Worm (Caenorhabditis elegans) whole organism, L2 larva: Measurements from ENCODE around the gene ntc-1.
A peak's percentile ranks its signal among the peaks of the same experiment; 100 is the strongest.

Experiments
- C34F6.9 ChIP-seq: fragments of 150-350 bp; optimal IDR thresholded peaks from 2 replicates; lab custom pipeline; 2014; ENCODE audit warnings: missing biosample characterization, missing genetic modification characterization
- F13H6.1 ChIP-seq: sonication (generic microtip); optimal IDR thresholded peaks from 2 replicates; lab custom pipeline; 2016; ENCODE audit warnings: missing genetic modification characterization, missing compliant biosample characterization
- R02D3.7 ChIP-seq: fragments of 150-350 bp; optimal IDR thresholded peaks from 2 replicates; lab custom pipeline; 2014; ENCODE audit warnings: missing biosample characterization, missing genetic modification characterization
- Y55F3AM.14 ChIP-seq: fragments of 200-800 bp; sonication (Bioruptor generic); optimal IDR thresholded peaks from 2 replicates; lab custom pipeline; 2018; ENCODE audit warnings: mild to moderate bottlenecking, missing genetic modification characterization, missing compliant biosample characterization
- ZK546.5 ChIP-seq: sonication (generic microtip); optimal IDR thresholded peaks from 2 replicates; lab custom pipeline; 2017; ENCODE audit warnings: missing biosample characterization, missing genetic modification characterization
- alr-1 ChIP-seq: fragments of 150-350 bp; optimal IDR thresholded peaks from 2 replicates; lab custom pipeline; 2014; ENCODE audit warnings: missing biosample characterization, missing genetic modification characterization
- aly-2 ChIP-seq: fragments of 150-350 bp; optimal IDR thresholded peaks from 2 replicates; lab custom pipeline; 2014; ENCODE audit warnings: missing biosample characterization, missing genetic modification characterization
- ama-1 ChIP-seq: fragments of 150-350 bp; optimal IDR thresholded peaks from 2 replicates; lab custom pipeline; 2018; ENCODE audit warnings: inconsistent platforms
- blmp-1 ChIP-seq: sonication (generic microtip); optimal IDR thresholded peaks from 2 replicates; lab custom pipeline; 2017; ENCODE audit warnings: missing genetic modification characterization, mild to moderate bottlenecking, missing compliant biosample characterization, antibody characterized with exemption, moderate library complexity; ENCODE audit not compliant: insufficient read depth
- ceh-16 ChIP-seq: fragments of 150-350 bp; optimal IDR thresholded peaks from 2 replicates; lab custom pipeline; 2014; ENCODE audit warnings: missing biosample characterization, missing genetic modification characterization
- crh-2 ChIP-seq: sonication (generic microtip); optimal IDR thresholded peaks from 2 replicates; lab custom pipeline; 2017; ENCODE audit warnings: missing biosample characterization, missing genetic modification characterization
- egl-27 ChIP-seq: sonication (generic microtip); optimal IDR thresholded peaks from 3 replicates; lab custom pipeline; 2017; ENCODE audit warnings: missing biosample characterization, missing genetic modification reagents, missing genetic modification characterization
- elt-3 ChIP-seq: sonication (generic microtip); optimal IDR thresholded peaks from 2 replicates; lab custom pipeline; 2017; ENCODE audit warnings: missing biosample characterization, missing genetic modification characterization
- fos-1 ChIP-seq: fragments of 150-350 bp; optimal IDR thresholded peaks from 2 replicates; lab custom pipeline; 2014; ENCODE audit warnings: missing biosample characterization, missing genetic modification characterization
- gmeb-1 ChIP-seq: fragments of 150-350 bp; optimal IDR thresholded peaks from 2 replicates; lab custom pipeline; 2014; ENCODE audit warnings: missing biosample characterization, missing genetic modification characterization
- lin-13 ChIP-seq: fragments of 150-350 bp; optimal IDR thresholded peaks from 2 replicates; lab custom pipeline; 2014; ENCODE audit warnings: missing biosample characterization, missing genetic modification reagents, missing genetic modification characterization
- lsy-2 ChIP-seq, 2 experiments: fragments of 150-350 bp in 1 of 2; sonication (generic microtip) in 1 of 2; optimal IDR thresholded peaks; 2 replicates each; lab custom pipeline; 2014 to 2017; ENCODE audit warnings: missing biosample characterization in 2 of 2, missing genetic modification characterization in 2 of 2
- mab-5 ChIP-seq: fragments of 150-350 bp; optimal IDR thresholded peaks from 2 replicates; lab custom pipeline; 2014; ENCODE audit warnings: missing biosample characterization, missing genetic modification characterization
- nhr-10 ChIP-seq: sonication (generic microtip); optimal IDR thresholded peaks from 2 replicates; lab custom pipeline; 2017; ENCODE audit warnings: missing biosample characterization, missing genetic modification characterization
- nhr-12 ChIP-seq: fragments of 150-350 bp; optimal IDR thresholded peaks from 2 replicates; lab custom pipeline; 2014; ENCODE audit warnings: missing biosample characterization, missing genetic modification characterization
- nhr-129 ChIP-seq: fragments of 150-350 bp; optimal IDR thresholded peaks from 2 replicates; lab custom pipeline; 2014; ENCODE audit warnings: missing biosample characterization, missing genetic modification characterization
- nhr-21 ChIP-seq: fragments of 150-350 bp; optimal IDR thresholded peaks from 2 replicates; lab custom pipeline; 2014; ENCODE audit warnings: missing biosample characterization, missing genetic modification characterization
- nhr-23 ChIP-seq: fragments of 150-350 bp; optimal IDR thresholded peaks from 2 replicates; lab custom pipeline; 2014; ENCODE audit warnings: missing biosample characterization, missing genetic modification reagents, missing genetic modification characterization
- nhr-237 ChIP-seq: fragments of 150-350 bp; optimal IDR thresholded peaks from 2 replicates; lab custom pipeline; 2014; ENCODE audit warnings: missing biosample characterization, missing genetic modification characterization
- nhr-25 ChIP-seq: fragments of 150-350 bp; sonication (generic microtip); optimal IDR thresholded peaks from 3 replicates; lab custom pipeline; 2014; ENCODE audit warnings: missing biosample characterization, missing genetic modification characterization
- nhr-6 ChIP-seq: fragments of 150-350 bp; optimal IDR thresholded peaks from 2 replicates; lab custom pipeline; 2014; ENCODE audit warnings: missing biosample characterization, missing genetic modification characterization
- peb-1 ChIP-seq: fragments of 150-350 bp; optimal IDR thresholded peaks from 2 replicates; lab custom pipeline; 2014; ENCODE audit warnings: missing biosample characterization, missing genetic modification characterization
- skn-1 ChIP-seq: sonication (generic microtip); optimal IDR thresholded peaks from 2 replicates; lab custom pipeline; 2017; ENCODE audit warnings: missing biosample characterization, missing genetic modification characterization
- sma-3 ChIP-seq: sonication (generic microtip); optimal IDR thresholded peaks from 2 replicates; lab custom pipeline; 2016; ENCODE audit warnings: missing genetic modification reagents, missing genetic modification characterization, missing compliant biosample characterization
- sma-9 ChIP-seq, 2 experiments: fragments of 150-350 bp in 1 of 2; sonication (generic microtip) in 1 of 2; optimal IDR thresholded peaks; 2 replicates each; lab custom pipeline; 2014 to 2016; ENCODE audit warnings: missing genetic modification characterization in 2 of 2, mild to moderate bottlenecking in 1 of 2, missing biosample characterization in 1 of 2, missing compliant biosample characterization in 1 of 2, missing genetic modification reagents in 1 of 2, moderate library complexity in 1 of 2
- snpc-4 ChIP-seq: fragments of 150-350 bp; optimal IDR thresholded peaks from 2 replicates; lab custom pipeline; 2014; ENCODE audit warnings: missing biosample characterization, missing genetic modification characterization
- unc-39 ChIP-seq: fragments of 150-350 bp; optimal IDR thresholded peaks from 2 replicates; lab custom pipeline; 2014; ENCODE audit warnings: missing biosample characterization, missing genetic modification characterization
- unc-55 ChIP-seq: fragments of 150-350 bp; sonication (generic microtip); optimal IDR thresholded peaks from 3 replicates; lab custom pipeline; 2014; ENCODE audit warnings: missing biosample characterization, missing genetic modification reagents, missing genetic modification characterization
- zag-1 ChIP-seq: fragments of 150-350 bp; optimal IDR thresholded peaks from 2 replicates; lab custom pipeline; 2014; ENCODE audit warnings: missing biosample characterization, missing genetic modification characterization
- ztf-1 ChIP-seq: fragments of 200-800 bp; sonication (Bioruptor generic); conservative IDR thresholded peaks from 2 replicates; pipeline ENCODE4 v1.3.6; 2022; ENCODE audit warnings: missing genetic modification characterization, missing compliant biosample characterization
- ztf-11 ChIP-seq: sonication (generic microtip); optimal IDR thresholded peaks from 2 replicates; lab custom pipeline; 2017; ENCODE audit warnings: missing biosample characterization, missing genetic modification characterization
- ztf-4 ChIP-seq: fragments of 150-350 bp; optimal IDR thresholded peaks from 2 replicates; lab custom pipeline; 2014; ENCODE audit warnings: missing biosample characterization, missing genetic modification characterization

Gene ntc-1

ce11 chrX:4818872-4819271, 47.0 kb upstream of the ntc-1 start:
- TF ChIP-seq egl-27 (no peak), sma-9 (GFP tag; optimal IDR thresholded peaks at IDR 0.05; lab: Kevin White, UChicago) (peak; percentile 43), sma-9 (tag; optimal IDR thresholded peaks at IDR 0.05; lab: Kevin White, UChicago) (no peak), crh-2 (tag; lab: Kevin White, UChicago) (peak; percentile 39), fos-1 (tag; lab: Kevin White, UChicago) (peak; percentile 89)

ce11 chrX:4821602-4822001, 44.3 kb upstream of the ntc-1 start:
- TF ChIP-seq fos-1 (tag; lab: Kevin White, UChicago) (peak; percentile 86), F13H6.1 (no peak), nhr-129 (no peak), crh-2 (tag; lab: Kevin White, UChicago) (peak; percentile 19)

ce11 chrX:4822262-4822661, 43.6 kb upstream of the ntc-1 start, which contains the start of gene R08E3.1:
Gene R08E3.1, plus strand, starts transcription at chrX:4822647.
- TF ChIP-seq fos-1 (tag; lab: Kevin White, UChicago) (peak; percentile 92), crh-2 (tag; lab: Kevin White, UChicago) (peak; percentile 9), egl-27 (no peak)
- TF ChIP-seq, all 48 proteins: peak for 2

ce11 chrX:4840653-4841052, 25.2 kb upstream of the ntc-1 start:
- TF ChIP-seq peb-1 (tag; lab: Kevin White, UChicago) (no peak), nhr-6 (no peak), alr-1 (tag; lab: Kevin White, UChicago) (no peak), mab-5 (no peak), fos-1 (tag; lab: Kevin White, UChicago) (no peak), gmeb-1 (tag; lab: Kevin White, UChicago) (no peak), ztf-4 (tag; lab: Kevin White, UChicago) (no peak), lsy-2 (tag; optimal IDR thresholded peaks at IDR 0.05; lab: Kevin White, UChicago) (no peak), skn-1 (tag; lab: Kevin White, UChicago) (no peak), nhr-25 (tag; lab: Kevin White, UChicago) (no peak), ztf-1 (GFP tag; lab: Robert Waterston, UW) (no peak), sma-9 (GFP tag; optimal IDR thresholded peaks at IDR 0.05; lab: Kevin White, UChicago) (no peak), sma-9 (tag; optimal IDR thresholded peaks at IDR 0.05; lab: Kevin White, UChicago) (no peak), ceh-16 (tag; lab: Kevin White, UChicago) (no peak), snpc-4 (no peak)

- no peak for TF ChIP-seq alr-1 (tag; lab: Kevin White, UChicago)
- TF ChIP-seq sma-3 (GFP tag; lab: Kevin White, UChicago), result no peak
- no peak for TF ChIP-seq ztf-11 (tag; lab: Kevin White, UChicago)
- TF ChIP-seq crh-2 (tag; lab: Kevin White, UChicago), result no peak
- TF ChIP-seq F13H6.1, result no peak
- no peak for TF ChIP-seq unc-39 (tag; lab: Kevin White, UChicago)
- no peak for TF ChIP-seq zag-1
- no peak for TF ChIP-seq aly-2 (tag; lab: Kevin White, UChicago)
- no peak for TF ChIP-seq nhr-25 (tag; lab: Kevin White, UChicago)
- TF ChIP-seq nhr-12 (tag; lab: Kevin White, UChicago), result no peak
- no peak for TF ChIP-seq gmeb-1 (tag; lab: Kevin White, UChicago)
- TF ChIP-seq egl-27, result no peak
- no peak for TF ChIP-seq nhr-237
- TF ChIP-seq snpc-4, result no peak
- no peak for TF ChIP-seq nhr-23
- TF ChIP-seq C34F6.9 (tag; lab: Kevin White, UChicago), result no peak
- no peak for TF ChIP-seq nhr-6
Observed at ce11 chrX:4842305-4842704, 23.6 kb upstream of the ntc-1 start.

ce11 chrX:4844765-4845164, 21.1 kb upstream of the ntc-1 start:
- TF ChIP-seq zag-1, result no peak

ce11 chrX:4853060-4853459, 12.8 kb upstream of the ntc-1 start, which contains the start of gene F39C12.1:
Gene F39C12.1, minus strand, starts transcription at chrX:4853195.
- TF ChIP-seq zag-1 (no peak), aly-2 (tag; lab: Kevin White, UChicago) (no peak), gmeb-1 (tag; lab: Kevin White, UChicago) (no peak), sma-9 (GFP tag; optimal IDR thresholded peaks at IDR 0.05; lab: Kevin White, UChicago) (peak; percentile 62), sma-9 (tag; optimal IDR thresholded peaks at IDR 0.05; lab: Kevin White, UChicago) (no peak), peb-1 (tag; lab: Kevin White, UChicago) (no peak), nhr-129 (peak; percentile 32), mab-5 (no peak), fos-1 (tag; lab: Kevin White, UChicago) (peak; percentile 89), nhr-237 (no peak), snpc-4 (no peak), nhr-6 (no peak), ama-1 (lab: Kevin White, UChicago) (no peak), ceh-16 (tag; lab: Kevin White, UChicago) (no peak), R02D3.7 (tag; lab: Kevin White, UChicago) (no peak), lin-13 (GFP tag; lab: Kevin White, UChicago) (no peak), elt-3 (no peak), blmp-1 (no peak), sma-3 (GFP tag; lab: Kevin White, UChicago) (peak; percentile 0), ZK546.5 (tag; lab: Kevin White, UChicago) (no peak), lsy-2 (tag; optimal IDR thresholded peaks at IDR 0.05; lab: Kevin White, UChicago) (no peak), crh-2 (tag; lab: Kevin White, UChicago) (peak; percentile 73), nhr-10 (tag; lab: Kevin White, UChicago) (no peak), Y55F3AM.14 (no peak), unc-55 (GFP tag; lab: Kevin White, UChicago) (no peak), nhr-12 (tag; lab: Kevin White, UChicago) (no peak), ztf-1 (GFP tag; lab: Robert Waterston, UW) (no peak), nhr-21 (tag; lab: Kevin White, UChicago) (no peak), ztf-4 (tag; lab: Kevin White, UChicago) (no peak)
